Fruit fly (Drosophila melanogaster): Measurements from ENCODE around the gene TP53INP.

Gene TP53INP

DNA sequence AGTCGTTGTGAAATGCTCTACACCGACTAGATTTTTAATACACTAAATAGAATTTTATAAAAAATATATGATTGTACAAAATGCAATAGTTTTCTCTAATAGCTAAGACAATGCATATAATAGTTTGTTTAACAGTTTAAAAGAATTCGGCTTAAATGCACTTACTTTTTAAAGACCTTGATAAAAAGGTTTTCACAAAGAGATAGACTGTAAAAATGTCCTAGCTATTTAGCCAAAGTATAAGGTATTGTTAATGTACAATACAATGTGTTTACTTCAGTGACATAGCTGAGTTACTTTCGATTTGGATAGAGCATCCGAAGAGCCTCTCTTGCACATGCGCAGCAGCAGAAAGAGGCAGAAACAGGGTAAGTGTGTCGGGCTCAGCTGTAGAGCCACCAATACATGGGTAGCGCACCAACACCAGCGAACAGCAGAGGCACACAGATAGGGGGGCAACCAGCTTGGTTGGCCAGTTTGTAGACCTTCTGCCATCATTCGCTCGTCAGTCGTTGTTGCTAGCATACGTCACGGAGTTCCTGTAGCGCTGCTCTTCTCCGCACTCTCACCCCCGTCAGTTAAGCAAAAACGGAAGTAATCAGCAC, at the start of gene TP53INP (continued):
- TF ChIP-seq fd102C (GFP tag; optimal IDR thresholded peaks at IDR 0.05) (peak; percentile 52), CG1024 (GFP tag; IDR thresholded peaks at IDR 0.05) (0 out of 2 replicates have a peak, but pooled peaks have one; percentile 15), C15 (GFP tag; IDR thresholded peaks at IDR 0.05) (no peak), gcm2 (GFP tag; optimal IDR thresholded peaks at IDR 0.05) (no peak), CG33213 (GFP tag; optimal IDR thresholded peaks at IDR 0.05) (peak; percentile 29), schlank (tag; optimal IDR thresholded peaks at IDR 0.05) (peak; percentile 69), CG30020 (tag; optimal IDR thresholded peaks at IDR 0.05) (peak; percentile 64), CG11696 (GFP tag; IDR thresholded peaks at IDR 0.05) (0 out of 2 replicates have a peak, but pooled peaks have one; percentile 21), trem (tag; optimal IDR thresholded peaks at IDR 0.05) (peak; percentile 72), CG12299 (tag; optimal IDR thresholded peaks at IDR 0.05) (peak; percentile 83), Hsf (GFP tag; optimal IDR thresholded peaks at IDR 0.05) (peak; percentile 86), CG3281 (GFP tag; optimal IDR thresholded peaks at IDR 0.05) (peak; percentile 89), fru (optimal IDR thresholded peaks at IDR 0.05) (no peak), CG43689 (GFP tag; IDR thresholded peaks at IDR 0.05) (no peak), Ssrp (tag; optimal IDR thresholded peaks at IDR 0.05) (peak; percentile 89), CG6254 (GFP tag; optimal IDR thresholded peaks at IDR 0.05) (peak; percentile 76), chn (GFP tag; optimal IDR thresholded peaks at IDR 0.05) (peak; percentile 76), tx (GFP tag; optimal IDR thresholded peaks at IDR 0.05) (peak; percentile 44), pros (GFP tag; optimal IDR thresholded peaks at IDR 0.05) (peak; percentile 30), maf-S (GFP tag; optimal IDR thresholded peaks at IDR 0.05) (peak; percentile 79), CG16813 (GFP tag; IDR thresholded peaks at IDR 0.05; ENCODE audit: partially characterized antibody) (peak; percentile 29; the same call in 1 of the 3 replicates), CG4424 (GFP tag; optimal IDR thresholded peaks at IDR 0.05) (peak; percentile 85), ttk (GFP tag; IDR thresholded peaks at IDR 0.05) (peak; percentile 58), CG15073 (GFP tag; optimal IDR thresholded peaks at IDR 0.05) (peak; percentile 53), nerfin-1 (tag; optimal IDR thresholded peaks at IDR 0.05) (peak; percentile 82), CG7271 (tag; optimal IDR thresholded peaks at IDR 0.05) (peak; percentile 62), Dek (tag; optimal IDR thresholded peaks at IDR 0.05) (peak; percentile 82), CG17568 (GFP tag; optimal IDR thresholded peaks at IDR 0.05) (peak; percentile 82), CG10654 (GFP tag; optimal IDR thresholded peaks at IDR 0.05) (peak; percentile 74), cato (GFP tag; optimal IDR thresholded peaks at IDR 0.05; ENCODE audit: borderline replicate concordance) (peak; percentile 65), CG12104 (GFP tag; optimal IDR thresholded peaks at IDR 0.05) (peak; percentile 88), ssp (GFP tag; IDR thresholded peaks at IDR 0.05) (peak; percentile 49; the same call in 1 of the 2 replicates), CG33557 (GFP tag; optimal IDR thresholded peaks at IDR 0.05) (peak; percentile 85), Stat92E (GFP tag; optimal IDR thresholded peaks at IDR 0.05) (peak in 1 of 3 experiments; percentile 66), az2 (GFP tag; optimal IDR thresholded peaks at IDR 0.05) (peak; percentile 91), org-1 (GFP tag; optimal IDR thresholded peaks at IDR 0.05) (peak; percentile 91), D19A (tag; optimal IDR thresholded peaks at IDR 0.05) (peak; percentile 100), CG1832 (GFP tag; optimal IDR thresholded peaks at IDR 0.05) (no peak), Eip74EF (GFP tag; optimal IDR thresholded peaks at IDR 0.05) (peak in 1 of 2 experiments; percentile 93), vnd (GFP tag; IDR thresholded peaks at IDR 0.05; ENCODE audit: partially characterized antibody) (no peak; the same call in 2 of the 3 replicates), CG9727 (GFP tag; optimal IDR thresholded peaks at IDR 0.05) (peak; percentile 94), trh (GFP tag; optimal IDR thresholded peaks at IDR 0.05) (peak; percentile 79), CG8388 (GFP tag; optimal IDR thresholded peaks at IDR 0.05) (peak; percentile 89), CG14965 (GFP tag; optimal IDR thresholded peaks at IDR 0.05; ENCODE audit: borderline replicate concordance) (peak; percentile 49), Mes4 (GFP tag; optimal IDR thresholded peaks at IDR 0.05) (peak; percentile 70), gfzf (GFP tag; optimal IDR thresholded peaks at IDR 0.05) (no peak), sr (GFP tag; IDR thresholded peaks at IDR 0.05) (no peak), Dip3 (GFP tag; optimal IDR thresholded peaks at IDR 0.05) (peak; percentile 48), CG1233 (GFP tag; optimal IDR thresholded peaks at IDR 0.05) (peak; percentile 79)
